Worm (Caenorhabditis elegans) whole organism, L2 larva: ENCODE measurements around the gene K02D10.3.

Experiments used
- dmd-4 ChIP-seq: sonication (generic microtip); optimal IDR thresholded peaks from 2 replicates; lab custom pipeline; 2017; ENCODE audit warnings: missing biosample characterization, missing genetic modification characterization
- elt-1 ChIP-seq: fragments of 150-350 bp; optimal IDR thresholded peaks from 2 replicates; lab custom pipeline; 2014; ENCODE audit warnings: missing biosample characterization, missing genetic modification characterization
- elt-3 ChIP-seq: sonication (generic microtip); optimal IDR thresholded peaks from 2 replicates; lab custom pipeline; 2017; ENCODE audit warnings: missing biosample characterization, missing genetic modification characterization
- lin-11 ChIP-seq: fragments of 150-350 bp; sonication (generic microtip); optimal IDR thresholded peaks from 2 replicates; lab custom pipeline; 2014; ENCODE audit warnings: missing biosample characterization, missing genetic modification characterization, inconsistent platforms, mixed read lengths
- sem-4 ChIP-seq: fragments of 150-350 bp; optimal IDR thresholded peaks from 2 replicates; lab custom pipeline; 2014; ENCODE audit warnings: missing biosample characterization, missing genetic modification reagents, missing genetic modification characterization

Gene K02D10.3

DNA sequence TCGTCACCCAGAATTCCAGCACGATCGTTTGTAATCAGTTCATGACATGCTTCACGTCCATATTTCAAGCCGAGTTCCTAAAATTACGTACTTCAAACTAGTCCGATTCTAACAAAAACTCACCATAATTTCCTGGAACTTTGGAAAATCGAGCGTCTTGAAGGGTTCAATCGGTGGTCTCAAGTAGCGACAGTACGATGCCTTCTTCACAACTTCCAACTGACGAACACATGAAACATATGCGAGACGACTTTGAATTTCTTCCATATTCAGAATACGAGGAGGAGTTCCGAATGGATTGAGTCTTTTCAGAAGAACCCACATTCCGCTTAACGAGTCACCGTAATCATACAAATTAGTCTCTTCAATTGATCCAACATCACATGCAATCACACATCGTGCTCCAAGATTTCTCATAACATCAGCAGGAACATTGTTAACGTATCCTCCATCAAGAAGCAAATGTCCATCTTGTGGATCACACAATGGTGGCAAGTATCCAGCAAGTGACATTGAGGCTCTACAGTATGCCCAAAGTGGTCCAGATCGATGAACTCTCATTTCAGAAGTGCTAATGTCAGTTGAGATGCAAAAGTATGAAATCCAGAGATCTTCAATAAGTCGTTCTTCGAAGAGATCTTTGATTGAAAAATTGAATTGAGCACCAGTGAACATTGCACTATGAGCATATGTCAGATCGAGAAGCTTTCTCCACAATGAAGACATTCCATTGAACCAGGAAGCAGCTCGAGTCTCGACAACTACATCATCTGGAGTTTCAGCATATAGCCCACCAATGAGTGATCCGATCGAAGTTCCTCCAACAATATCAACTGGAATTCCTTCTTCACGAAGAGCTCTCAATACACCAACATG, 45.5 kb downstream of the K02D10.3 start:
- no peak for TF ChIP-seq elt-1 (tag; lab: Kevin White, UChicago)
- no peak for TF ChIP-seq dmd-4 (tag; lab: Kevin White, UChicago)

DNA sequence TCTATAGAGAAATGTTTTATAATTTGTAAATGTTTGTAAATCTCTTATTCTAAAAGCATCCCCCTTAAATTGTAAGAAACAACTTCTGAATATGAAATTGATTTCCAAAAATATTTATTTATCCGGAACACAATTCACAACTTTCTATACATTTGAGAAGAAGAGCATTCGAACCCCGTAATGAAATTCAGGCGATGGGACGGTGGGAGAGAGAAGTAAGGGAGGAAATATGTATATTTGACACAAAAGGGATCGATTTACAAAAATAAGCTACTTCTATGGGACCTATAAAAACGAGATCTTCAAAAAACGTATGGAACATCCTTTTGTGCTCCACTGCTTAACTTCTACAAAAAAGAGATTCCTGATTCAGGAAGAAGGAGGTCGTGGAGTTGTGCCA, 46.5 kb downstream of the K02D10.3 start:
- TF ChIP-seq sem-4 (tag; lab: Kevin White, UChicago), result no peak
- TF ChIP-seq lin-11 (tag; lab: Kevin White, UChicago), result no peak
- no peak for TF ChIP-seq elt-3 (tag; lab: Kevin White, UChicago)
